Worm (Caenorhabditis elegans) whole organism, late embryonic: ENCODE results near the gene scvp-1.

Experiments
- C08G9.2 ChIP-seq: sonication (generic microtip); optimal IDR thresholded peaks from 2 replicates; lab custom pipeline; 2016; ENCODE audit warnings: mild to moderate bottlenecking, missing genetic modification characterization, moderate library complexity, missing compliant biosample characterization
- C38D4.7 ChIP-seq: fragments of 200-800 bp; sonication (Bioruptor generic); optimal IDR thresholded peaks from 2 replicates; lab custom pipeline; 2018; ENCODE audit warnings: mild to moderate bottlenecking, missing genetic modification characterization, moderate library complexity, missing compliant biosample characterization
- K02D7.2 ChIP-seq: sonication (generic microtip); optimal IDR thresholded peaks from 2 replicates; lab custom pipeline; 2017; ENCODE audit warnings: mild to moderate bottlenecking, missing genetic modification characterization, missing compliant biosample characterization
- K09A11.1 ChIP-seq: sonication (generic microtip); optimal IDR thresholded peaks from 2 replicates; lab custom pipeline; 2017; ENCODE audit warnings: antibody characterized with exemption, mild to moderate bottlenecking, missing genetic modification characterization, missing compliant biosample characterization; ENCODE audit not compliant: insufficient read depth
- T23F11.4 ChIP-seq: fragments of 200-800 bp; sonication (Bioruptor generic); optimal IDR thresholded peaks from 2 replicates; lab custom pipeline; 2018; ENCODE audit warnings: mild to moderate bottlenecking, missing genetic modification characterization, missing compliant biosample characterization
- Y22D7AL.16 ChIP-seq: sonication (generic microtip); optimal IDR thresholded peaks from 2 replicates; lab custom pipeline; 2016; ENCODE audit warnings: missing genetic modification characterization, missing compliant biosample characterization
- ama-1 ChIP-seq: fragments of 150-350 bp; optimal IDR thresholded peaks from 2 replicates; lab custom pipeline; 2014
- ceh-14 ChIP-seq: sonication (generic microtip); optimal IDR thresholded peaks from 2 replicates; lab custom pipeline; 2016; ENCODE audit warnings: missing genotype, missing genetic modification characterization, missing compliant biosample characterization
- ceh-18 ChIP-seq: sonication (generic microtip); optimal IDR thresholded peaks from 2 replicates; lab custom pipeline; 2016; ENCODE audit warnings: missing genetic modification characterization, missing compliant biosample characterization
- ceh-19 ChIP-seq: fragments of 200-800 bp; sonication (Bioruptor generic); optimal IDR thresholded peaks from 2 replicates; lab custom pipeline; 2018; ENCODE audit warnings: mild to moderate bottlenecking, missing genetic modification characterization, missing compliant biosample characterization
- ceh-31 ChIP-seq: sonication (generic microtip); optimal IDR thresholded peaks from 2 replicates; lab custom pipeline; 2016; ENCODE audit warnings: missing genetic modification characterization, missing compliant biosample characterization
- ceh-34 ChIP-seq: sonication (generic microtip); optimal IDR thresholded peaks from 2 replicates; lab custom pipeline; 2016; ENCODE audit warnings: mild to moderate bottlenecking, missing genetic modification characterization, missing compliant biosample characterization
- ceh-45 ChIP-seq: fragments of 200-800 bp; sonication (Bioruptor generic); IDR thresholded peaks from 2 replicates; pipeline ENCODE4 v1.3.6; 2022; ENCODE audit warnings: missing genetic modification reagents, missing genetic modification characterization, missing compliant biosample characterization
- ceh-48 ChIP-seq: sonication (generic microtip); optimal IDR thresholded peaks from 2 replicates; lab custom pipeline; 2016; ENCODE audit warnings: missing genetic modification characterization, inconsistent platforms, missing compliant biosample characterization
- ceh-6 ChIP-seq: fragments of 200-800 bp; sonication (Bioruptor generic); optimal IDR thresholded peaks from 2 replicates; lab custom pipeline; 2018; ENCODE audit warnings: mild to moderate bottlenecking, missing genetic modification characterization, missing compliant biosample characterization
- ceh-9 ChIP-seq: sonication (generic microtip); optimal IDR thresholded peaks from 2 replicates; lab custom pipeline; 2016; ENCODE audit warnings: mild to moderate bottlenecking, missing genetic modification characterization, inconsistent platforms, missing compliant biosample characterization
- che-1 ChIP-seq: sonication (generic microtip); optimal IDR thresholded peaks from 2 replicates; lab custom pipeline; 2016; ENCODE audit warnings: mild to moderate bottlenecking, missing genetic modification characterization, missing compliant biosample characterization
- dve-1 ChIP-seq: sonication (generic microtip); optimal IDR thresholded peaks from 2 replicates; lab custom pipeline; 2017; ENCODE audit warnings: antibody characterized with exemption, mild to moderate bottlenecking, missing genetic modification characterization, missing compliant biosample characterization
- eyg-1 ChIP-seq: sonication (generic microtip); optimal IDR thresholded peaks from 2 replicates; lab custom pipeline; 2016; ENCODE audit warnings: missing genotype, missing genetic modification characterization, missing compliant biosample characterization
- fax-1 ChIP-seq: sonication (generic microtip); optimal IDR thresholded peaks from 2 replicates; lab custom pipeline; 2016; ENCODE audit warnings: missing genotype, missing genetic modification characterization, missing compliant biosample characterization
- fkh-10 ChIP-seq: fragments of 150-350 bp; optimal IDR thresholded peaks from 2 replicates; lab custom pipeline; 2014; ENCODE audit warnings: missing biosample characterization, missing genetic modification reagents, missing genetic modification characterization
- fkh-6 ChIP-seq: sonication (generic microtip); optimal IDR thresholded peaks from 2 replicates; lab custom pipeline; 2016; ENCODE audit warnings: missing genetic modification characterization, missing compliant biosample characterization
- hlh-13 ChIP-seq: fragments of 200-800 bp; sonication (Bioruptor generic); optimal IDR thresholded peaks from 2 replicates; lab custom pipeline; 2018; ENCODE audit warnings: mild to moderate bottlenecking, missing genetic modification characterization, missing compliant biosample characterization
- hlh-30 ChIP-seq: sonication (generic microtip); optimal IDR thresholded peaks from 2 replicates; lab custom pipeline; 2017; ENCODE audit warnings: antibody characterized with exemption, missing genetic modification characterization, missing compliant biosample characterization; ENCODE audit not compliant: insufficient read depth
- lim-6 ChIP-seq: sonication (generic microtip); optimal IDR thresholded peaks from 2 replicates; lab custom pipeline; 2016; ENCODE audit warnings: missing genetic modification characterization, missing compliant biosample characterization
- lin-11 ChIP-seq: fragments of 200-800 bp; sonication (Bioruptor generic); optimal IDR thresholded peaks from 2 replicates; lab custom pipeline; 2018; ENCODE audit warnings: mild to moderate bottlenecking, missing genetic modification characterization, missing compliant biosample characterization
- mec-3 ChIP-seq: sonication (generic microtip); optimal IDR thresholded peaks from 2 replicates; lab custom pipeline; 2016; ENCODE audit warnings: borderline replicate concordance, missing genetic modification characterization, missing compliant biosample characterization
- nfya-1 ChIP-seq: sonication (generic microtip); optimal IDR thresholded peaks from 2 replicates; lab custom pipeline; 2017; ENCODE audit warnings: missing genetic modification characterization, mild to moderate bottlenecking, missing compliant biosample characterization, antibody characterized with exemption, moderate library complexity
- npax-4 ChIP-seq: sonication (generic microtip); optimal IDR thresholded peaks from 2 replicates; lab custom pipeline; 2016; ENCODE audit warnings: missing genetic modification characterization, missing compliant biosample characterization
- odd-2 ChIP-seq: sonication (generic microtip); optimal IDR thresholded peaks from 2 replicates; lab custom pipeline; 2017; ENCODE audit warnings: antibody characterized with exemption, mild to moderate bottlenecking, missing genetic modification characterization, missing compliant biosample characterization
- pag-3 ChIP-seq: sonication (generic microtip); optimal IDR thresholded peaks from 2 replicates; lab custom pipeline; 2016; ENCODE audit warnings: missing compliant biosample characterization, missing genetic modification characterization, borderline replicate concordance
- pax-1 ChIP-seq: fragments of 150-350 bp; optimal IDR thresholded peaks from 2 replicates; lab custom pipeline; 2014; ENCODE audit warnings: missing biosample characterization, missing genetic modification characterization
- ref-2 ChIP-seq: sonication (generic microtip); optimal IDR thresholded peaks from 2 replicates; lab custom pipeline; 2016; ENCODE audit warnings: missing genetic modification characterization, missing compliant biosample characterization
- rnt-1 ChIP-seq: sonication (generic microtip); optimal IDR thresholded peaks from 2 replicates; lab custom pipeline; 2016; ENCODE audit warnings: missing genetic modification characterization, missing compliant biosample characterization
- sdc-2 ChIP-seq: sonication (generic microtip); optimal IDR thresholded peaks from 2 replicates; lab custom pipeline; 2016; ENCODE audit warnings: missing genotype, missing genetic modification characterization, missing compliant biosample characterization
- sox-4 ChIP-seq: sonication (generic microtip); optimal IDR thresholded peaks from 2 replicates; lab custom pipeline; 2017; ENCODE audit warnings: mild to moderate bottlenecking, missing genetic modification characterization, inconsistent platforms, missing compliant biosample characterization
- syd-9 ChIP-seq: sonication (generic microtip); optimal IDR thresholded peaks from 2 replicates; lab custom pipeline; 2016; ENCODE audit warnings: mild to moderate bottlenecking, missing genetic modification characterization, moderate library complexity, missing compliant biosample characterization
- tbx-2 ChIP-seq: sonication (generic microtip); optimal IDR thresholded peaks from 2 replicates; lab custom pipeline; 2016; ENCODE audit warnings: missing genetic modification characterization, missing compliant biosample characterization
- tbx-7 ChIP-seq: sonication (generic microtip); optimal IDR thresholded peaks from 2 replicates; lab custom pipeline; 2016; ENCODE audit warnings: missing genotype, missing genetic modification characterization, missing compliant biosample characterization
- unc-3 ChIP-seq, 2 experiments: fragments of 200-800 bp in 1 of 2; sonication (Bioruptor generic) in 1 of 2; sonication (generic microtip) in 1 of 2; conservative IDR thresholded peaks in 1 of 2; optimal IDR thresholded peaks in 1 of 2; 2 replicates each; pipeline versions ENCODE4 v1.3.6 to Lab custom; 2016 to 2022; ENCODE audit warnings: missing compliant biosample characterization in 2 of 2, missing genetic modification characterization in 2 of 2, missing genetic modification reagents in 1 of 2
- unc-42 ChIP-seq: sonication (generic microtip); optimal IDR thresholded peaks from 2 replicates; lab custom pipeline; 2016; ENCODE audit warnings: missing genotype, missing genetic modification characterization, missing compliant biosample characterization
- unc-55 ChIP-seq: sonication (generic microtip); optimal IDR thresholded peaks from 2 replicates; lab custom pipeline; 2017; ENCODE audit warnings: missing biosample characterization, missing genetic modification reagents, missing genetic modification characterization
- unc-86 ChIP-seq: sonication (generic microtip); optimal IDR thresholded peaks from 2 replicates; lab custom pipeline; 2016; ENCODE audit warnings: missing genetic modification characterization, missing compliant biosample characterization
- ztf-16 ChIP-seq: sonication (generic microtip); optimal IDR thresholded peaks from 2 replicates; lab custom pipeline; 2017; ENCODE audit warnings: missing genetic modification characterization, missing compliant biosample characterization

Gene scvp-1

ce11 chrV:10951655-10952278, 20.7 kb upstream of the scvp-1 start, which contains the start of gene F17C11.4:
Gene F17C11.4, plus strand, starts transcription at chrV:10951860.
- no peak for TF ChIP-seq fkh-6 (tag; lab: Kevin White, UChicago)
- peak; percentile 19 for TF ChIP-seq nfya-1 (tag; lab: Kevin White, UChicago)
- TF ChIP-seq rnt-1 (tag; lab: Kevin White, UChicago): peak; percentile 9
- TF ChIP-seq K09A11.1 (tag; lab: Kevin White, UChicago): no peak
- no peak for TF ChIP-seq tbx-7 (tag; lab: Kevin White, UChicago)
- no peak for TF ChIP-seq T23F11.4 (GFP tag; lab: Kevin White, UChicago)
- peak; percentile 8 for TF ChIP-seq C08G9.2 (tag; lab: Kevin White, UChicago)
- peak; percentile 90 for TF ChIP-seq ceh-18
- TF ChIP-seq hlh-30 (tag; lab: Kevin White, UChicago): peak; percentile 51
- TF ChIP-seq ceh-31 (tag; lab: Kevin White, UChicago): peak; percentile 27
- no peak for TF ChIP-seq sdc-2
- no peak for TF ChIP-seq ztf-16 (tag; lab: Kevin White, UChicago)
- peak; percentile 42 for TF ChIP-seq tbx-2 (tag; lab: Kevin White, UChicago)
- TF ChIP-seq unc-42 (tag; lab: Kevin White, UChicago): peak; percentile 29
- no peak for TF ChIP-seq npax-4 (tag; lab: Kevin White, UChicago)
- TF ChIP-seq unc-55 (GFP tag; lab: Kevin White, UChicago): peak; percentile 5
- no peak for TF ChIP-seq fax-1 (tag; lab: Kevin White, UChicago)
- TF ChIP-seq che-1 (tag; lab: Kevin White, UChicago): no peak
- no peak for TF ChIP-seq ceh-9 (tag; lab: Kevin White, UChicago)
- no peak for TF ChIP-seq C38D4.7

ce11 chrV:10949511-10949910, 18.4 kb upstream of the scvp-1 start, which contains the start of gene col-153:
Gene col-153, plus strand, starts transcription at chrV:10949811.
- TF ChIP-seq pag-3 (tag; lab: Kevin White, UChicago): no peak
- TF ChIP-seq, all 69 proteins: peak for 0

DNA sequence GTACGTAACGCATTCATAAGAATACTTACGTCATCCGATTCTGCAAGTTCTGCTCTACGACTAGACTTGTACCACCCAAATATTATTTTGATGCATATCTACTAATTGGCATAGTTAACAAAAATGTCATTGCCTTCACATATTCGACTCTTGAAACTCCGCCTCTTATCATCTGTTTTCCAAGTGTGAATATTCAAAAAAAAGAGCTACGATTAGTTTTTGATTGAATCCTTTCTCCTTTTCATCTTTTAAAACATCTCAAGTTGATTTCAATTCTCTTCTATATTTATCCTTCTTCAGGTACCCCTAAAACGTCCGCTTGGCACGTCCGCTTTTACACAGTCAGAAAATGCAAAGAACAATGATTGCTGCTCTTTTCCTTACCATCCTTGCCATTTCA, 16.8 kb upstream of the scvp-1 start, which contains the start of gene F17C11.2:
F17C11.2 (plus strand) TSS at position 301 of the 400 bp plus-strand sequence.
- TF ChIP-seq ceh-6 (GFP tag; lab: Kevin White, UChicago) (no peak), hlh-13 (no peak), syd-9 (tag; lab: Kevin White, UChicago) (no peak), ceh-19 (no peak), sox-4 (no peak), ceh-45 (no peak), tbx-7 (tag; lab: Kevin White, UChicago) (no peak), pax-1 (tag; lab: Kevin White, UChicago) (no peak), ceh-14 (tag; lab: Kevin White, UChicago) (no peak), ama-1 (lab: Kevin White, UChicago) (no peak), fkh-10 (GFP tag; lab: Kevin White, UChicago) (no peak), ceh-34 (tag; lab: Kevin White, UChicago) (no peak), lim-6 (tag; lab: Kevin White, UChicago) (no peak), odd-2 (tag; lab: Kevin White, UChicago) (no peak), unc-86 (tag; lab: Kevin White, UChicago) (no peak), rnt-1 (tag; lab: Kevin White, UChicago) (no peak), K09A11.1 (tag; lab: Kevin White, UChicago) (no peak), nfya-1 (tag; lab: Kevin White, UChicago) (no peak), ztf-16 (tag; lab: Kevin White, UChicago) (no peak)

DNA sequence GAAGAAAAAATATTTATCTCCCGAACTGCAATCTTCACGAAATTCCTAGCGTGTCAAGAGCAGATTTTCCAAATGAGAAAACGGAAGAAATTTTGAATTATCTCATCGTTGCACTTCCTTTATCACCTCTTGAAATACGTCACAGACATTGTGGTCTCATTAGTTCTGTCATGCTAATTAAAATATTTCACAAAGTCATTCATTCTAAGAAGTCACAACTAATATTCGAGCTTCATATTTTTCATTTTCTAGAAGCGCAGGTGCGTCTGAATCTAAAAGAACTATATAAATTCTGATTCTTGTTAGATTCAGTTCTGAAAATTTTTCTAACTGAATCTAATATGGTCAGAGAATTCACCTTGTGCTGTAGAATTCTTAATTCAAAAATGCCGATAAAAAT, 16.1 kb upstream of the scvp-1 start:
- TF ChIP-seq ceh-14 (tag; lab: Kevin White, UChicago): no peak
- no peak for TF ChIP-seq unc-3 (GFP tag; conservative IDR thresholded peaks at IDR 0.05; lab: Robert Waterston, UW)
- no peak for TF ChIP-seq unc-3 (tag; optimal IDR thresholded peaks at IDR 0.05; lab: Kevin White, UChicago)
- no peak for TF ChIP-seq ref-2 (tag; lab: Kevin White, UChicago)
- TF ChIP-seq Y22D7AL.16 (tag; lab: Kevin White, UChicago): no peak
- TF ChIP-seq C08G9.2 (tag; lab: Kevin White, UChicago): no peak
- no peak for TF ChIP-seq eyg-1
- TF ChIP-seq unc-42 (tag; lab: Kevin White, UChicago): no peak
- no peak for TF ChIP-seq K02D7.2 (tag; lab: Kevin White, UChicago)
- no peak for TF ChIP-seq pag-3 (tag; lab: Kevin White, UChicago)
- TF ChIP-seq K09A11.1 (tag; lab: Kevin White, UChicago): no peak
- TF ChIP-seq ceh-9 (tag; lab: Kevin White, UChicago): no peak
- TF ChIP-seq mec-3: no peak
- TF ChIP-seq lin-11: no peak
- TF ChIP-seq C38D4.7: no peak
- TF ChIP-seq ceh-48: no peak
- no peak for TF ChIP-seq dve-1 (tag; lab: Kevin White, UChicago)
- TF ChIP-seq ceh-31 (tag; lab: Kevin White, UChicago): no peak
